Fruit fly (Drosophila melanogaster): ENCODE measurements around the gene rdx.

Gene rdx

DNA sequence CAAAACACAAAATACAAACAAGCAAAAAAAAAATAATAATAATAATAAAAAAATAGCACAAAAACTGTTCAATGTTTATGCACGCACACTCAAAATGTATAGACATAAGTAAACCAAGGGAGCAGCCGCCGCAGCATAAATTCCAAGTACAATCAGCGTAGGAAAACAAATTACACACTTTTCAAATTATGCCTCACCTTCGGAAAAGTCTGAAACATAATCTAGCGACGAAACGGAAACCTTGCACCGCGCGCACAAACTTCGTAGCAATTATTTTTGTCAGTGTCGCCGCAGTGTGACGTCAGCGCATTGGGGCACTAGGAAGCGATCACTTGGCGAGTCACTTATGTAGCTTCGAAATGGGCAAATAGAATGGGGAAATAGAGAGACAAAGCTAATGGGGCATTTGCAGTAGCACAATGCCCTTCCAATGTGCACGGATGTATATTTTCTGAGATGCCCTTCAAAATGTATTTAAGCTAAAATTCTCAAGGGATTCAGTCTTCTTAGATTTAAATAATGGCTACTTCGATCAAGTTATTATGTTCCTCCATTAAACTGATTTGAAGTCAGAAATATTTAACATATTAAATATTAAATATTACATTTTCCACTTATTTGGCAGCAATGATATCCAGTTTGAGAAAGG, 15.0 kb downstream of the rdx start:
- TF ChIP-seq CG4854 (GFP tag; optimal IDR thresholded peaks at IDR 0.05) = peak; percentile 29
- peak; percentile 70 for TF ChIP-seq Rfx (GFP tag; IDR thresholded peaks at IDR 0.05)
- TF ChIP-seq Six4 (GFP tag; optimal IDR thresholded peaks at IDR 0.05) = peak; percentile 49
- peak; percentile 27; the same call in 1 of the 2 replicates for TF ChIP-seq CG7372 (GFP tag; IDR thresholded peaks at IDR 0.05)
- TF ChIP-seq CG4404 (GFP tag; IDR thresholded peaks at IDR 0.05) = peak; percentile 8; the same call in 1 of the 2 replicates
- TF ChIP-seq CG12391 (tag; optimal IDR thresholded peaks at IDR 0.05) = peak; percentile 26
- TF ChIP-seq CG14710 (tag; optimal IDR thresholded peaks at IDR 0.05) = no peak
- peak; percentile 49 for TF ChIP-seq lilli (GFP tag; optimal IDR thresholded peaks at IDR 0.05)
- TF ChIP-seq CG6813 (GFP tag; optimal IDR thresholded peaks at IDR 0.05) = peak; percentile 70
- no peak for TF ChIP-seq CG12236 (GFP tag; optimal IDR thresholded peaks at IDR 0.05)
- no peak for TF ChIP-seq lola (GFP tag; optimal IDR thresholded peaks at IDR 0.05)
- no peak for TF ChIP-seq Taf1 (GFP tag; IDR thresholded peaks at IDR 0.05)
- 0 out of 2 replicates have a peak, but pooled peaks have one; percentile 11 for TF ChIP-seq ro (GFP tag; IDR thresholded peaks at IDR 0.05)
- TF ChIP-seq Spps (tag; optimal IDR thresholded peaks at IDR 0.05) = no peak
- no peak for TF ChIP-seq fru (optimal IDR thresholded peaks at IDR 0.05)
- TF ChIP-seq Poxn (GFP tag; IDR thresholded peaks at IDR 0.05) = no peak
- no peak for TF ChIP-seq sr (GFP tag; IDR thresholded peaks at IDR 0.05)
- TF ChIP-seq her (GFP tag; optimal IDR thresholded peaks at IDR 0.05) = peak; percentile 56
- TF ChIP-seq pzg (GFP tag; optimal IDR thresholded peaks at IDR 0.05) = no peak
- TF ChIP-seq pnt (GFP tag; optimal IDR thresholded peaks at IDR 0.05) = peak; percentile 39
- peak; percentile 39 for TF ChIP-seq CG3281 (GFP tag; optimal IDR thresholded peaks at IDR 0.05)
- TF ChIP-seq dmrt11E (tag; optimal IDR thresholded peaks at IDR 0.05) = no peak
- peak; percentile 53; the same call in 1 of the 2 replicates for TF ChIP-seq sisA (GFP tag; IDR thresholded peaks at IDR 0.05)
- no peak for TF ChIP-seq Dbx (GFP tag; IDR thresholded peaks at IDR 0.05)
- peak; percentile 17 for TF ChIP-seq CG12299 (tag; optimal IDR thresholded peaks at IDR 0.05)
- no peak for TF ChIP-seq CG8478 (optimal IDR thresholded peaks at IDR 0.05)
- TF ChIP-seq CG32772 (GFP tag; IDR thresholded peaks at IDR 0.05) = no peak; the same call in 1 of the 2 replicates
- peak; percentile 92 for TF ChIP-seq Med (GFP tag)
- TF ChIP-seq CG6175 (GFP tag; IDR thresholded peaks at IDR 0.05) = no peak
- peak; percentile 95 for TF ChIP-seq Ets65A (GFP tag)
- TF ChIP-seq CG9932 (GFP tag; IDR thresholded peaks at IDR 0.05) = peak; percentile 16; the same call in 1 of the 2 replicates
- TF ChIP-seq CG8388 (GFP tag; optimal IDR thresholded peaks at IDR 0.05) = no peak
- 0 out of 2 replicates have a peak, but pooled peaks have one; percentile 30 for TF ChIP-seq gsb (GFP tag; IDR thresholded peaks at IDR 0.05)
- TF ChIP-seq sug (tag; optimal IDR thresholded peaks at IDR 0.05) = peak; percentile 41
- peak; percentile 23 for TF ChIP-seq mam (GFP tag; optimal IDR thresholded peaks at IDR 0.05)
- peak; percentile 54; the same call in 1 of the 4 replicates for TF ChIP-seq Gug (GFP tag; IDR thresholded peaks at IDR 0.05)
- TF ChIP-seq CG4282 (GFP tag; optimal IDR thresholded peaks at IDR 0.05) = peak; percentile 30
- no peak; the same call in 2 of the 3 replicates for TF ChIP-seq B-H1 (GFP tag; IDR thresholded peaks at IDR 0.05)
- no peak for TF ChIP-seq CG10959 (GFP tag; IDR thresholded peaks at IDR 0.05)
- TF ChIP-seq Nf-YB (GFP tag; optimal IDR thresholded peaks at IDR 0.05) = no peak
- no peak for TF ChIP-seq CG10431 (GFP tag; optimal IDR thresholded peaks at IDR 0.05)
- TF ChIP-seq CG3163 (GFP tag; optimal IDR thresholded peaks at IDR 0.05) = peak; percentile 11
- TF ChIP-seq lov (optimal IDR thresholded peaks at IDR 0.05) = no peak
- 0 out of 3 replicates have a peak, but pooled peaks have one; percentile 44 for TF ChIP-seq lov (GFP tag; IDR thresholded peaks at IDR 0.05)
- TF ChIP-seq CG2202 (tag; optimal IDR thresholded peaks at IDR 0.05) = no peak
- no peak for TF ChIP-seq Hmx (GFP tag; optimal IDR thresholded peaks at IDR 0.05)
- TF ChIP-seq Adf1 (GFP tag; IDR thresholded peaks at IDR 0.05) = 0 out of 2 replicates have a peak, but pooled peaks have one; percentile 6
- TF ChIP-seq HLH54F (GFP tag; optimal IDR thresholded peaks at IDR 0.05) = peak; percentile 33
- TF ChIP-seq stwl (tag; optimal IDR thresholded peaks at IDR 0.05) = no peak
- TF ChIP-seq Hand (GFP tag; optimal IDR thresholded peaks at IDR 0.05) = no peak
- TF ChIP-seq salm (tag; optimal IDR thresholded peaks at IDR 0.05) = peak; percentile 33

Measured in whole organism, embryonic.